Worm (Caenorhabditis elegans) whole organism, L4/young adult: Measurements from ENCODE around the gene del-1.

Source experiments
- W03F9.2 ChIP-seq: fragments of 150-350 bp; optimal IDR thresholded peaks from 2 replicates; lab custom pipeline; 2014; ENCODE audit warnings: missing biosample characterization, missing genetic modification characterization
- dao-5 ChIP-seq: sonication (generic microtip); optimal IDR thresholded peaks from 2 replicates; lab custom pipeline; 2016; ENCODE audit warnings: missing genotype, missing genetic modification characterization, moderate library complexity, missing compliant biosample characterization
- him-1 ChIP-seq: sonication (generic microtip); optimal IDR thresholded peaks from 2 replicates; lab custom pipeline; 2016; ENCODE audit warnings: missing genotype, missing genetic modification reagents, missing genetic modification characterization, missing compliant biosample characterization

ce11 chrX:14255973-14256372, 11.9 kb upstream of the del-1 start, which contains the start of gene E02H4.7:
- TF ChIP-seq him-1 (tag; lab: Kevin White, UChicago) (no peak), W03F9.2 (tag; lab: Kevin White, UChicago) (no peak), dao-5 (no peak)
